Worm (Caenorhabditis elegans): Measurements from ENCODE around the gene T07A9.12.

ce11 chrIV:388073-388472, 22.6 kb upstream of the T07A9.12 start, which contains the start of gene ssna-1:
- TF ChIP-seq snpc-4 (tag; optimal IDR thresholded peaks at IDR 0.05) (no peak), mdl-1 (tag; optimal IDR thresholded peaks at IDR 0.05) (no peak), nhr-90 (tag; optimal IDR thresholded peaks at IDR 0.05; ENCODE audit: poor library complexity) (no peak), vab-15 (tag; optimal IDR thresholded peaks at IDR 0.05) (no peak), unc-62 (GFP tag; optimal IDR thresholded peaks at IDR 0.05) (no peak), sup-37 (GFP tag; optimal IDR thresholded peaks at IDR 0.05) (no peak), egl-13 (tag; optimal IDR thresholded peaks at IDR 0.05) (no peak), nhr-28 (tag; optimal IDR thresholded peaks at IDR 0.05) (no peak), jun-1 (tag; optimal IDR thresholded peaks at IDR 0.05) (no peak), nhr-76 (tag; optimal IDR thresholded peaks at IDR 0.05) (no peak), pqm-1 (tag; optimal IDR thresholded peaks at IDR 0.05) (no peak)

Data from whole organism, L1 larva.